Worm (Caenorhabditis elegans): ENCODE data around the gene C32B5.15.
"Not testable (repeated sequence)": the region's sequence is repeated elsewhere in the genome, so short reads cannot be mapped to it uniquely, and the experiment has no call there.

Gene C32B5.15

DNA sequence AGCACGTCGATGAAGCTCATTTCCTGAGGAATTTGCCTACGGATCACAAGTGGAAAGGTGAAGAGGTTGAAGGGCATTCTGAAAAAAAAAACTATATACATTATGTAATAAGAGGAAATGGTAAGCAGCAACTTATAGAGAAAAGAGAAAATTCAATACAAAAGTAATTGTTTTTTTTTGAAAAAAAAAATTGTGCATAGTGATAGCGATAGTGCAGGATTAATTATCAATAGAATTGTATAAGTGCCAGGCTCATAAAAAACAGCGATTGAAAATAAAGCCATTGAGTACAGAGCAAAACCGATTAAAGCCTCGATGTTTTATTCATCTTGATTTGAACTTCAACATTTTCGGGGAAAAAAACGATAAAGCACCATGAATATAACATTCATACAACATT is at the start of gene C32B5.15:
C32B5.15 (minus strand) TSS at position 101 of the 400 bp plus-strand sequence.
- no peak for TF ChIP-seq unc-130 (GFP tag; optimal IDR thresholded peaks at IDR 0.05)
- TF ChIP-seq F49E8.2 (tag; optimal IDR thresholded peaks at IDR 0.05; ENCODE audit: insufficient read depth): no peak
- no peak for TF ChIP-seq Y56A3A.18 (GFP tag; IDR thresholded peaks at IDR 0.05)
- no peak for TF ChIP-seq hlh-12 (tag; optimal IDR thresholded peaks at IDR 0.05)
- no peak for TF ChIP-seq ztf-6 (GFP tag; IDR thresholded peaks at IDR 0.05)
- no peak for TF ChIP-seq athp-1 (tag; optimal IDR thresholded peaks at IDR 0.05)

DNA sequence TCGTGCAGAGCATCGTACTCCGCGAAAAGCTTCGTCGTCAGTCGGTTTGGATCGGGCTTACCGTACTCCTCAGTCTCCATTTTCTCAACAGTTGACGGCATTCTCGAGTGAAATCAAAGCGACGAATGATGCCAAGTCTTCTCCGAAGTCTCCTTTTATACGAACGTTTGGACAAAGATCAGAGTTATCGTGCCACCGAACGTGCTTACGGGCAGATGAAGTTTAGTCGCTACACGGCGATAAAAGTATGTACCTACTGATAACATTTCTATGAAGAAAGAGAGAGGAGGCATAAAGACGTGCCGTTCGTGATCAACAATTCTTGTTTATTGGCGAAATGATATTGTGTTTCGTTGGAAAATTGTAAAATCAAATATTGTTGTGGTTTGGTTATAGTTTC is 33.6 kb upstream of the C32B5.15 start, which contains the start of gene F45D11.14:
F45D11.14 (minus strand) TSS at position 101 of the 400 bp plus-strand sequence.
- TF ChIP-seq ekl-4 (GFP tag; IDR thresholded peaks at IDR 0.05); rpc-1 (optimal IDR thresholded peaks at IDR 0.05); rpc-1 (tag; optimal IDR thresholded peaks at IDR 0.05); Y53F4B.3 (GFP tag; IDR thresholded peaks at IDR 0.05): not testable (repeated sequence)

DNA sequence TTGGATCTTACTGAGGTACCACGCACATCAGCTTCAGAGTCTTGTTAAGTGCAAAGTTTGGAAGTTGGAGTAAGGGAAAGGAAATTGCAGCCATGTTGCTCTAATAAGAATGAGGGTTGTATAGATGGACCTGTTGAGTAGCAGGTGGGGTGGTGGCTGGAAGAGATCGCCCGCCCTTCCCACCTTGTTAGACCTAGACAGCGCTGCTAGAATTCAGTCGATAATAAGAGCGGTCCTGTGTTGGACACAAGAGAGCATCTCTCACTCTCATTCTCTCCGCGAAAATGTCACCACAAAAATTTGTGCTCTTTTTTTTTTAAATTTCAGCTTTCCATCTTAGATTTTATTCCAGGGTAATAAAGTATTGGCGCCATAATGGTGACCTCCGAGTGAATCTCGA is 28.6 kb upstream of the C32B5.15 start, which contains the start of the genes fbxb-30 and F45D11.5:
fbxb-30 (minus strand) TSS at position 101 of the 400 bp plus-strand sequence.
F45D11.5 (plus strand) TSS at position 352 of the 400 bp plus-strand sequence.
- no peak for TF ChIP-seq bed-2 (GFP tag; IDR thresholded peaks at IDR 0.05)
- TF ChIP-seq ceh-79 (tag; optimal IDR thresholded peaks at IDR 0.05): no peak

DNA sequence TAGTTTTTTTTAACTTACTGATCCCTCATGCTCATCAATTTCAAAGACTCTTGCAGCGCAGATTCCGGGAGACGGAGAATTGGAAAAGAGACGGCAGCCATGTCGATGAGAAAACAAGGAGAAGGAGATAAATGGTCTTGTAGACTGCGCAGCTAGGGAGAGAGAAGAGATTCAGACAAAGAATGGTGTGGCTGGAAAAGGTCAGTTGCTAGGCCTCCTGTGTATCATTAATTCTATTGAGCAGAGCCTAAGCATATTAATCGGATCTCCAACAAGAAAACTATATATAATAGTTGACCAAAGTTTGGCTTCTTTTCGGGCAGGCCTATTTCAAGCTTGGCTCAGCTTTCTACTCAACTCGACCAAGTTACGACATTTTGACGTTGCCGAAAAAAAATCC is 26.7 kb upstream of the C32B5.15 start, which contains the start of gene fbxb-29:
fbxb-29 (minus strand) TSS at position 101 of the 400 bp plus-strand sequence.
- no peak for TF ChIP-seq nhr-90 (tag; optimal IDR thresholded peaks at IDR 0.05)
- TF ChIP-seq aptf-3 (GFP tag; IDR thresholded peaks at IDR 0.05): no peak
- TF ChIP-seq nfyb-1 (GFP tag; IDR thresholded peaks at IDR 0.05): no peak
- no peak for TF ChIP-seq snpc-3.4 (tag; optimal IDR thresholded peaks at IDR 0.05)
- no peak for TF ChIP-seq F57C9.4 (tag; optimal IDR thresholded peaks at IDR 0.05)
- no peak for TF ChIP-seq nfya-1 (tag; optimal IDR thresholded peaks at IDR 0.05; ENCODE audit: borderline replicate concordance, insufficient read depth)
- no peak for TF ChIP-seq gei-17 (GFP tag; optimal IDR thresholded peaks at IDR 0.05)
- TF ChIP-seq ekl-4 (GFP tag; IDR thresholded peaks at IDR 0.05): no peak
- no peak for TF ChIP-seq lsl-1 (GFP tag; optimal IDR thresholded peaks at IDR 0.05)
- no peak for TF ChIP-seq let-607 (tag; optimal IDR thresholded peaks at IDR 0.05)
- no peak for TF ChIP-seq Y56A3A.18 (GFP tag; IDR thresholded peaks at IDR 0.05)
- no peak for TF ChIP-seq lin-26 (GFP tag; IDR thresholded peaks at IDR 0.05)
- TF ChIP-seq tbx-9 (tag; optimal IDR thresholded peaks at IDR 0.05; ENCODE audit: borderline replicate concordance): no peak
- no peak for TF ChIP-seq zim-3 (tag; optimal IDR thresholded peaks at IDR 0.05)
- TF ChIP-seq rec-8 (tag; optimal IDR thresholded peaks at IDR 0.05): no peak

DNA sequence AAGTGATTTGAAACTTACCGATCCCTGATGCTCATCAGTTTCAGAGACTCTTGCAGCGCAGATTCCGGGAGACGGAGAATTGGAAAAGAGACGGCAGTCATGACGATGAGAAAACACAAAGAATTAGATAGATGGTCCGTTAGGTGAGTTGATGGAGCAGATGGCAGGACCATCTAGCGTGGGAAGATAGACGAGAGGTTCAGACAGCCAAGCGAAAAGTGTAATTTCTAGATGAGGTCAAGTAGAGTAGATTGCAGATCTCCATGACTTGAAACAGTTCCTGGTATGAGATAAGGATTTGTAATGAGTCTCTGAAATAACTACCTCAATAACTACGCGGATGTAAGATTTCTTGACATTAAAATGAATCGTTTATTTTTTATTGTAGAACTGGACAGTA is 23.4 kb upstream of the C32B5.15 start, which contains the start of gene F45D11.11:
F45D11.11 (minus strand) TSS at position 101 of the 400 bp plus-strand sequence.
- TF ChIP-seq ets-4 (GFP tag; optimal IDR thresholded peaks at IDR 0.05); F23B12.7 (tag; optimal IDR thresholded peaks at IDR 0.05; ENCODE audit: insufficient read depth); ztf-22 (GFP tag; optimal IDR thresholded peaks at IDR 0.05): not testable (repeated sequence)

DNA sequence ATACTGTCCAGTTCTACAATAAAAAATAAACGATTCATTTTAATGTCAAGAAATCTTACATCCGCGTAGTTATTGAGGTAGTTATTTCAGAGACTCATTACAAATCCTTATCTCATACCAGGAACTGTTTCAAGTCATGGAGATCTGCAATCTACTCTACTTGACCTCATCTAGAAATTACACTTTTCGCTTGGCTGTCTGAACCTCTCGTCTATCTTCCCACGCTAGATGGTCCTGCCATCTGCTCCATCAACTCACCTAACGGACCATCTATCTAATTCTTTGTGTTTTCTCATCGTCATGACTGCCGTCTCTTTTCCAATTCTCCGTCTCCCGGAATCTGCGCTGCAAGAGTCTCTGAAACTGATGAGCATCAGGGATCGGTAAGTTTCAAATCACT is 21.5 kb upstream of the C32B5.15 start, which contains the start of gene F45D11.7:
F45D11.7 (plus strand) TSS at position 301 of the 400 bp plus-strand sequence.
- not testable (repeated sequence) for TF ChIP-seq Y67H2A.10 (GFP tag; conservative IDR thresholded peaks at IDR 0.05); let-607 (tag; optimal IDR thresholded peaks at IDR 0.05); nhr-27 (tag; optimal IDR thresholded peaks at IDR 0.05)

Data from whole organism, young adult.